Worm (Caenorhabditis elegans): ENCODE measurements around the gene cpi-2.

ce11 chrV:6051159-6051558 is 7.3 kb downstream of the cpi-2 start, which contains the start of gene jamp-1:
- TF ChIP-seq ztf-4 (tag; optimal IDR thresholded peaks at IDR 0.05) (no peak), R02D3.7 (tag; optimal IDR thresholded peaks at IDR 0.05) (no peak), mdl-1 (tag; optimal IDR thresholded peaks at IDR 0.05) (no peak), ztf-11 (tag; optimal IDR thresholded peaks at IDR 0.05) (no peak), sea-2 (GFP tag; optimal IDR thresholded peaks at IDR 0.05) (no peak), fos-1 (tag; optimal IDR thresholded peaks at IDR 0.05) (no peak), nhr-77 (tag; optimal IDR thresholded peaks at IDR 0.05) (no peak)
